Fruit fly (Drosophila melanogaster): Measurements from ENCODE around the gene CG3081.

CG3081 gene

DNA sequence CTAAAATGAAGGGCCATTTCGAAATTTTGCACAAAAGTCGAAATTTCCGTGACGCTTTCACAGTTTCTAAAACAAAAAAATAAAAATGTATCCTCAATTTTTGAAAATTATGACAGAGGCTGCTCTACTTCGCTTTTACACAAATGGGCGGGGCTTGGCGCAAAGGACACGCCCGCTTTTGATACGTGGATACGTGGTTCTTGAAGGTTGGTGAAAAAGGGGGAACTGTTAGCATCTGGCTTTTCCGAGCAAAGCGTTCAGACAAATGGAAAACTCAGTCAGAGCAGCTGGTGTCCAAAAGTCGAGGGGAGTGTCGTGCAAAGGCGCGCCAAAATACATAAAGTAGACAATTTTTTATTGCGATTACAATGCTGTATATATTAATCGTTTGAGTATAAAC is 981 bp upstream of the CG3081 start, which contains the start of gene CG3062:
CG3062 (minus strand) TSS at position 101 of the 400 bp plus-strand sequence.
- TF ChIP-seq seq (GFP tag; IDR thresholded peaks at IDR 0.05) = no peak
- TF ChIP-seq CG11085 (GFP tag; IDR thresholded peaks at IDR 0.05) = no peak
- TF ChIP-seq pfk (GFP tag; optimal IDR thresholded peaks at IDR 0.05) = no peak
- no peak for TF ChIP-seq grau (tag; optimal IDR thresholded peaks at IDR 0.05)
- no peak for TF ChIP-seq wek (GFP tag; optimal IDR thresholded peaks at IDR 0.05)
- no peak for TF ChIP-seq ERR (GFP tag; optimal IDR thresholded peaks at IDR 0.05)
- no peak for TF ChIP-seq sc (optimal IDR thresholded peaks at IDR 0.05)
- TF ChIP-seq sc (GFP tag; optimal IDR thresholded peaks at IDR 0.05) = no peak
- TF ChIP-seq pita (GFP tag; optimal IDR thresholded peaks at IDR 0.05) = no peak

DNA sequence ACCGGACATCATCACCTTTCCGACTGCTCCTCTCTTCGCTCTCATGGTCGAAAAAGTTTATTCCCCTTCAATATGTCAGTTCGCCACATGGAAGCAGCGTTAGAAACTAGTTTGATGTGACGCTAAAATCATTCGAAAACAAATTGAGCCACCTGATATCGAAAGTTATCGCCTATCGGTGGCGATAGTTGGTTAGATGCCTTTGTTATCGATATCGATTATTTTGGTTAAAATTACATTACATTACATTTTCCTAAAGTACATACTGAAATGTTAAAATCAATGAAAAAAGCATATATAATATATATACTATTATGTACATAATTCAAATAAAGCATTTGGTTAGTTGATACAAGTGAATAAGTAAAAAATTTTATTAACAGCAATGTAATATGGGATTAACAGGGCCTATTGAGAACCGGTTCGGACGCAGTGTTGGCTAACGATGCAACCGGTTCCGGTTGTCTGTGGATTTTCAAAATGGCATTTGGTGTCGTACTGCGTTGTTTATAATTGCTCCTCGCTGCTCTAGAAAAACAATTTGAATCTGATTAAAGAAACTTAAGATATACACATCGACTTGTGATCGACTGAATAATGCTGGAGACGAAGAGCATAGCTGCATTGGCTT is 7.8 kb downstream of the CG3081 start, which contains the start of the genes Alms1a and pon:
Alms1a (minus strand) TSS at position 149 of the 631 bp plus-strand sequence.
pon (plus strand) TSS at position 463 of the 631 bp plus-strand sequence.
- peak; percentile 93 for TF ChIP-seq CG14860 (GFP tag; IDR thresholded peaks at IDR 0.05; ENCODE audit: partially characterized antibody)
- peak; percentile 96 for TF ChIP-seq CG7963 (GFP tag; IDR thresholded peaks at IDR 0.05; ENCODE audit: partially characterized antibody)
- peak; percentile 94 for TF ChIP-seq bbx (GFP tag; IDR thresholded peaks at IDR 0.05; ENCODE audit: partially characterized antibody)
- TF ChIP-seq inv (GFP tag; IDR thresholded peaks at IDR 0.05; ENCODE audit: partially characterized antibody) = peak; percentile 60
- no peak for TF ChIP-seq odd (GFP tag; optimal IDR thresholded peaks at IDR 0.05)
- no peak for TF ChIP-seq CrebB (tag; optimal IDR thresholded peaks at IDR 0.05)
- peak; percentile 17 for TF ChIP-seq trem (tag; optimal IDR thresholded peaks at IDR 0.05)
- no peak for TF ChIP-seq CG32532 (GFP tag; IDR thresholded peaks at IDR 0.05)
- no peak for TF ChIP-seq CG10654 (GFP tag; optimal IDR thresholded peaks at IDR 0.05)
- TF ChIP-seq YL-1 (GFP tag; optimal IDR thresholded peaks at IDR 0.05) = peak; percentile 11
- TF ChIP-seq CG2116 (GFP tag; optimal IDR thresholded peaks at IDR 0.05) = peak; percentile 35
- TF ChIP-seq trh (GFP tag; optimal IDR thresholded peaks at IDR 0.05) = no peak
- TF ChIP-seq HLH4C (GFP tag; IDR thresholded peaks at IDR 0.05; ENCODE audit: partially characterized antibody) = peak; percentile 100
- no peak for TF ChIP-seq CG2120 (GFP tag; optimal IDR thresholded peaks at IDR 0.05)
- TF ChIP-seq CG2678 (tag; optimal IDR thresholded peaks at IDR 0.05) = no peak
- no peak for TF ChIP-seq pan (optimal IDR thresholded peaks at IDR 0.05)
- TF ChIP-seq pan (GFP tag; optimal IDR thresholded peaks at IDR 0.05 in 1 of 2, IDR thresholded peaks at IDR 0.05 in 1 of 2) = no peak
- peak; percentile 85 for TF ChIP-seq Dll (GFP tag; IDR thresholded peaks at IDR 0.05; ENCODE audit: partially characterized antibody)
- TF ChIP-seq Med (GFP tag) = peak; percentile 23
- peak; percentile 15 for TF ChIP-seq pzg (GFP tag; optimal IDR thresholded peaks at IDR 0.05)
- TF ChIP-seq Dp (GFP tag; optimal IDR thresholded peaks at IDR 0.05) = peak; percentile 71
- no peak for TF ChIP-seq CG10431 (GFP tag; optimal IDR thresholded peaks at IDR 0.05)
- TF ChIP-seq CG10366 (GFP tag; IDR thresholded peaks at IDR 0.05) = no peak
- TF ChIP-seq CG15073 (GFP tag; optimal IDR thresholded peaks at IDR 0.05) = no peak
- TF ChIP-seq E2f2 (GFP tag; IDR thresholded peaks at IDR 0.05) = peak; percentile 76
- peak; percentile 82 for TF ChIP-seq CG16813 (GFP tag; IDR thresholded peaks at IDR 0.05; ENCODE audit: partially characterized antibody)
- TF ChIP-seq CG2712 (tag; optimal IDR thresholded peaks at IDR 0.05) = peak; percentile 25
- no peak for TF ChIP-seq psq (GFP tag; optimal IDR thresholded peaks at IDR 0.05)
- TF ChIP-seq Meics (GFP tag; optimal IDR thresholded peaks at IDR 0.05) = no peak
- no peak for TF ChIP-seq z (GFP tag; IDR thresholded peaks at IDR 0.05)
- peak; percentile 79 for TF ChIP-seq phol (tag; optimal IDR thresholded peaks at IDR 0.05)
- TF ChIP-seq zen2 (GFP tag; IDR thresholded peaks at IDR 0.05; ENCODE audit: partially characterized antibody) = peak; percentile 89
- peak; percentile 95 for TF ChIP-seq tna (GFP tag; IDR thresholded peaks at IDR 0.05; ENCODE audit: partially characterized antibody)
- TF ChIP-seq chinmo (GFP tag; IDR thresholded peaks at IDR 0.05; ENCODE audit: partially characterized antibody) = peak; percentile 86; the same call in 2 of the 4 replicates
- peak; percentile 53 for TF ChIP-seq BEAF-32 (GFP tag; optimal IDR thresholded peaks at IDR 0.05)
- peak; percentile 90 for TF ChIP-seq CG10267 (tag; optimal IDR thresholded peaks at IDR 0.05)
- TF ChIP-seq Six4 (GFP tag; optimal IDR thresholded peaks at IDR 0.05) = no peak
- peak; percentile 77; the same call in 1 of the 2 replicates for TF ChIP-seq amos (GFP tag; IDR thresholded peaks at IDR 0.05; ENCODE audit: partially characterized antibody)
- peak; percentile 82 for TF ChIP-seq sna (GFP tag; IDR thresholded peaks at IDR 0.05; ENCODE audit: partially characterized antibody)

Data from whole organism, embryonic.